Worm (Caenorhabditis elegans): ENCODE results near the gene T19B10.2.

The T19B10.2 gene

DNA sequence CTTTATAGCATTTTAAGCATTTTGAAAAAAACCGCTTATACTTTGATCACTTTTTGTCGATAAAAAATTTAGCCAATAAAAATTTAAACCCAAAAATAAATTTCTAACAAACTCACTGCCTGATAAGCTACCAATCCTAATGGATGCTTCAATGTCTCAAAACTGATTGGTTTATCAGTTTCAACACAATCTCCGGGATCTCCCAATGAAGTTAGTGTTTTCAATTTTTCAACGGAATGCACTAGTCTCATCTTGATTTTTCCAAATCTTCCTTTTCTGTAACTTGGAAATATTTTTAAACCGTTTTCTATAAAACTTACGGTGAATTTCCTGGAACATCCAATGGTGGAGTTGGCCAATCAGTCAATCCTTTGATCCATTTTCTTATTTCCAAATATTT is 2.6 kb downstream of the T19B10.2 start:
- TF ChIP-seq sptf-1 (tag; optimal IDR thresholded peaks at IDR 0.05), result no peak
- no peak for TF ChIP-seq unc-39 (tag; optimal IDR thresholded peaks at IDR 0.05)
- TF ChIP-seq drap-1 (GFP tag; optimal IDR thresholded peaks at IDR 0.05), result no peak
- TF ChIP-seq ztf-11 (tag; optimal IDR thresholded peaks at IDR 0.05), result no peak
- no peak for TF ChIP-seq mep-1 (tag; optimal IDR thresholded peaks at IDR 0.05)
- TF ChIP-seq hlh-1 (tag; optimal IDR thresholded peaks at IDR 0.05), result no peak
- TF ChIP-seq lin-13 (tag; optimal IDR thresholded peaks at IDR 0.05), result no peak
- no peak for TF ChIP-seq ceh-83 (GFP tag; optimal IDR thresholded peaks at IDR 0.05)

- TF ChIP-seq nhr-237 (tag; optimal IDR thresholded peaks at IDR 0.05) (no peak), ces-1 (GFP tag; optimal IDR thresholded peaks at IDR 0.05) (no peak), unc-120 (tag; optimal IDR thresholded peaks at IDR 0.05; ENCODE audit: poor library complexity, severe bottlenecking) (no peak), nhr-2 (tag; optimal IDR thresholded peaks at IDR 0.05) (no peak), zip-8 (tag; optimal IDR thresholded peaks at IDR 0.05) (no peak), unc-62 (GFP tag; optimal IDR thresholded peaks at IDR 0.05) (peak; percentile 84), nhr-28 (tag; optimal IDR thresholded peaks at IDR 0.05) (no peak), hlh-1 (tag; optimal IDR thresholded peaks at IDR 0.05) (peak; percentile 68)
These were observed 4.9 kb downstream of the T19B10.2 start, which contains the start of gene bgal-1 for ce11 chrV:11225981-11226380. Gene bgal-1, minus strand, starts transcription at chrV:11226018.

ce11 chrV:11228653-11229173 is 7.6 kb downstream of the T19B10.2 start, which contains the start of gene pqn-70:
Gene pqn-70, minus strand, starts transcription at chrV:11228703.
- peak; percentile 44 for TF ChIP-seq pha-4 (tag; optimal IDR thresholded peaks at IDR 0.05)
- TF ChIP-seq ceh-39 (tag; optimal IDR thresholded peaks at IDR 0.05), result peak; percentile 92
- no peak for TF ChIP-seq bed-3 (GFP tag; optimal IDR thresholded peaks at IDR 0.05)
- TF ChIP-seq nhr-12 (tag; optimal IDR thresholded peaks at IDR 0.05), result peak; percentile 8
- TF ChIP-seq nhr-76 (tag; optimal IDR thresholded peaks at IDR 0.05), result no peak
- no peak for TF ChIP-seq hlh-1 (tag; optimal IDR thresholded peaks at IDR 0.05)
- no peak for TF ChIP-seq sem-2 (GFP tag; optimal IDR thresholded peaks at IDR 0.05)
- TF ChIP-seq snpc-4 (tag; optimal IDR thresholded peaks at IDR 0.05), result no peak
- TF ChIP-seq lin-13 (tag; optimal IDR thresholded peaks at IDR 0.05), result peak; percentile 66
- no peak for TF ChIP-seq ztf-11 (tag; optimal IDR thresholded peaks at IDR 0.05)
- TF ChIP-seq mab-5 (tag; optimal IDR thresholded peaks at IDR 0.05), result no peak
- TF ChIP-seq elt-3 (tag; optimal IDR thresholded peaks at IDR 0.05), result peak; percentile 1
- no peak for TF ChIP-seq flh-1 (GFP tag; optimal IDR thresholded peaks at IDR 0.05)
- peak; percentile 91 for TF ChIP-seq mep-1 (tag; optimal IDR thresholded peaks at IDR 0.05)
- TF ChIP-seq ceh-83 (GFP tag; optimal IDR thresholded peaks at IDR 0.05), result peak; percentile 62
- no peak for TF ChIP-seq unc-62 (GFP tag; optimal IDR thresholded peaks at IDR 0.05)
- peak; percentile 26 for TF ChIP-seq M03D4.4 (tag; optimal IDR thresholded peaks at IDR 0.05)
- no peak for TF ChIP-seq ceh-43 (GFP tag; optimal IDR thresholded peaks at IDR 0.05)
- no peak for TF ChIP-seq cnd-1 (tag; optimal IDR thresholded peaks at IDR 0.05)
- no peak for TF ChIP-seq elt-1 (tag; optimal IDR thresholded peaks at IDR 0.05; ENCODE audit: borderline replicate concordance, insufficient read depth)
- peak; percentile 5 for TF ChIP-seq nhr-237 (tag; optimal IDR thresholded peaks at IDR 0.05)
- no peak for TF ChIP-seq zip-8 (tag; optimal IDR thresholded peaks at IDR 0.05)
- TF ChIP-seq unc-39 (tag; optimal IDR thresholded peaks at IDR 0.05), result no peak
- no peak for TF ChIP-seq lin-32 (GFP tag; optimal IDR thresholded peaks at IDR 0.05)
- peak; percentile 28 for TF ChIP-seq drap-1 (GFP tag; optimal IDR thresholded peaks at IDR 0.05)
- TF ChIP-seq unc-120 (tag; optimal IDR thresholded peaks at IDR 0.05; ENCODE audit: poor library complexity, severe bottlenecking), result peak; percentile 98
- no peak for TF ChIP-seq ham-2 (GFP tag; optimal IDR thresholded peaks at IDR 0.05)
- peak; percentile 25 for TF ChIP-seq mls-2 (tag; optimal IDR thresholded peaks at IDR 0.05)
- TF ChIP-seq sptf-1 (tag; optimal IDR thresholded peaks at IDR 0.05), result no peak
- TF ChIP-seq lsy-2 (tag; optimal IDR thresholded peaks at IDR 0.05), result peak; percentile 50
- TF ChIP-seq ces-1 (GFP tag; optimal IDR thresholded peaks at IDR 0.05), result peak; percentile 86
- peak; percentile 5 for TF ChIP-seq nhr-2 (tag; optimal IDR thresholded peaks at IDR 0.05)
- no peak for TF ChIP-seq tbx-8 (GFP tag; optimal IDR thresholded peaks at IDR 0.05)

ce11 chrV:11231177-11231576 is 10.1 kb downstream of the T19B10.2 start:
- TF ChIP-seq drap-1 (GFP tag; optimal IDR thresholded peaks at IDR 0.05), result no peak
- no peak for TF ChIP-seq ces-1 (GFP tag; optimal IDR thresholded peaks at IDR 0.05)
- no peak for TF ChIP-seq ztf-11 (tag; optimal IDR thresholded peaks at IDR 0.05)
- no peak for TF ChIP-seq ceh-39 (tag; optimal IDR thresholded peaks at IDR 0.05)
- no peak for TF ChIP-seq flh-1 (GFP tag; optimal IDR thresholded peaks at IDR 0.05)
- no peak for TF ChIP-seq mls-2 (tag; optimal IDR thresholded peaks at IDR 0.05)
- no peak for TF ChIP-seq nhr-12 (tag; optimal IDR thresholded peaks at IDR 0.05)
- TF ChIP-seq hlh-1 (tag; optimal IDR thresholded peaks at IDR 0.05), result no peak
- TF ChIP-seq blmp-1 (tag; optimal IDR thresholded peaks at IDR 0.05), result no peak
- TF ChIP-seq bed-3 (GFP tag; optimal IDR thresholded peaks at IDR 0.05), result no peak

All from whole organism, mixed stage, embryonic.